Worm (Caenorhabditis elegans): ENCODE measurements around the gene wdr-5.3.

wdr-5.3 gene

DNA sequence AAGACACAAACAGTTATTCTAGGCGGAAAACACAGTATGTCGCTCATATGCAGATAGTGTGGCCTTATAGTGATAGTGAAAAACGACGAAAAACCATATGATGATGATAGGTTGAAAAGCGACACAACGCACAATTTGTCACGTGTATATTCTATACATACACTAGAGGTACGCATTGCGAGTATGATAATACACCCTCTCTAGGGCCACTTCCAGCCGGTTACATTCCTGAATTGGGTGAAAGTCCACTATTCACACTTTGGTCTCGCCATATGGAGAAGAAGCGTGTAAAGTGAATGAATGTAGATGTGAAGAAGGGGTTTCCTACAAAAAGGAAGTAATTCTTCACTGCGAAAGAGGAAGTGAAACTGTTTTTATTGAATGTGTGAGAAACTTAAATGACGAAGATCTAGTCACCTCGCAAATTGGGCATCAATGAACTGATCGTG is 7.4 kb upstream of the wdr-5.3 start:
- no peak for TF ChIP-seq unc-130 (tag; optimal IDR thresholded peaks at IDR 0.05)
- TF ChIP-seq lsy-2 (tag; optimal IDR thresholded peaks at IDR 0.05), result peak in 1 of 2 experiments; percentile 36
- TF ChIP-seq lin-14 (GFP tag; optimal IDR thresholded peaks at IDR 0.05), result peak; percentile 69
- peak; percentile 85 for TF ChIP-seq nhr-85 (tag)
- no peak for TF ChIP-seq efl-1 (optimal IDR thresholded peaks at IDR 0.05)
- TF ChIP-seq efl-1 (GFP tag; optimal IDR thresholded peaks at IDR 0.05 in 1 of 2), result peak in 1 of 2 experiments; percentile 94
- no peak for TF ChIP-seq dsc-1 (tag; optimal IDR thresholded peaks at IDR 0.05)
- no peak for TF ChIP-seq pax-3 (tag; optimal IDR thresholded peaks at IDR 0.05)
- TF ChIP-seq nhr-71 (tag; optimal IDR thresholded peaks at IDR 0.05), result peak; percentile 65
- TF ChIP-seq snu-23 (GFP tag; optimal IDR thresholded peaks at IDR 0.05), result peak; percentile 47
- peak; percentile 47 for TF ChIP-seq tbx-2 (tag; optimal IDR thresholded peaks at IDR 0.05)
- TF ChIP-seq mdl-1 (tag; optimal IDR thresholded peaks at IDR 0.05), result peak in 1 of 2 experiments; percentile 72
- peak; percentile 68 for TF ChIP-seq blmp-1 (tag; optimal IDR thresholded peaks at IDR 0.05)
- TF ChIP-seq nhr-47 (tag; optimal IDR thresholded peaks at IDR 0.05), result peak; percentile 47
- peak; percentile 21 for TF ChIP-seq hpl-2 (GFP tag; optimal IDR thresholded peaks at IDR 0.05)
- no peak for TF ChIP-seq nhr-11 (tag; optimal IDR thresholded peaks at IDR 0.05)
- peak in 2 of 6 experiments; percentile 16 to 57 for TF ChIP-seq elt-3 (tag; optimal IDR thresholded peaks at IDR 0.05)
- TF ChIP-seq C16A3.4 (tag; optimal IDR thresholded peaks at IDR 0.05), result peak; percentile 12
- TF ChIP-seq nhr-12 (tag; optimal IDR thresholded peaks at IDR 0.05), result no peak
- peak; percentile 50 for TF ChIP-seq nhr-90 (tag; optimal IDR thresholded peaks at IDR 0.05; ENCODE audit: poor library complexity)
- peak; percentile 34 for TF ChIP-seq nhr-19 (GFP tag; conservative IDR thresholded peaks at IDR 0.05)
- no peak for TF ChIP-seq ztf-4 (tag; optimal IDR thresholded peaks at IDR 0.05)
- peak; percentile 92 for TF ChIP-seq elt-2 (tag; optimal IDR thresholded peaks at IDR 0.05)
- peak; percentile 84 for TF ChIP-seq nhr-20 (tag; optimal IDR thresholded peaks at IDR 0.05)
- TF ChIP-seq jun-1 (tag; optimal IDR thresholded peaks at IDR 0.05), result peak; percentile 43
- peak in 1 of 2 experiments; percentile 64 for TF ChIP-seq lin-35 (GFP tag; optimal IDR thresholded peaks at IDR 0.05)
- TF ChIP-seq skn-1 (tag; optimal IDR thresholded peaks at IDR 0.05), result peak; percentile 12

DNA sequence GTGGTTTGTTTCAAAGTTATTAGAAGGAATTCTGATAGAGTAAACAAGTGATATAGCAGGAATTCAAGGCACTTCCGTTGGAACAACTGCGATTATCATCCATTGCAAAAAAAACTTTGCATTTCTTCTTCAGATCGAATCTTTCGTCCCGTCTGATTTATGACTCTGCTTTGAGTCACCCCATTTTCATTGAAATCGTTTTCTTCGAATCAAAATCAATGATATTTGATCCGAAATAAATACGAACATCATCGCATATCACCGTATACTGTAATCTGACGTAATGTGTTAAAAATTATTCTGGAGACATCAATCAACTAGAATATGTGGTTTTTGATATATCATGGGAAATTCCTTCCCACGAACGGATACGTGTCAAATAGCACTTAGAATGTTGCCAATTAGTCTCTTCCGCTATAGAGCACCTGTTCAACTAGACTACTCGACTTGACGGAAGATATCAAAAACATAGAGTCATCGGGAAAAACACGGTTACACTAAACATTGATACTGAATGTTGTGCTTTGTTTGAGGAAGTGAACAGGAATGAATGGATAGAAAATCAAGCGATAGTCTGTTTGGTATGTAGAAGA is 6.0 kb upstream of the wdr-5.3 start:
- TF ChIP-seq lsy-2 (tag; optimal IDR thresholded peaks at IDR 0.05) (no peak), ceh-90 (tag; optimal IDR thresholded peaks at IDR 0.05) (no peak), fos-1 (tag; optimal IDR thresholded peaks at IDR 0.05) (no peak), blmp-1 (tag; optimal IDR thresholded peaks at IDR 0.05) (peak; percentile 20), mef-2 (tag; optimal IDR thresholded peaks at IDR 0.05) (no peak), nhr-19 (GFP tag; conservative IDR thresholded peaks at IDR 0.05) (no peak), xbp-1 (tag; optimal IDR thresholded peaks at IDR 0.05) (no peak), pqm-1 (tag; optimal IDR thresholded peaks at IDR 0.05) (no peak), ztf-4 (tag; optimal IDR thresholded peaks at IDR 0.05) (no peak), lin-35 (GFP tag; optimal IDR thresholded peaks at IDR 0.05) (no peak), C34B4.2 (tag; optimal IDR thresholded peaks at IDR 0.05) (no peak), nhr-85 (tag) (peak; percentile 57)

DNA sequence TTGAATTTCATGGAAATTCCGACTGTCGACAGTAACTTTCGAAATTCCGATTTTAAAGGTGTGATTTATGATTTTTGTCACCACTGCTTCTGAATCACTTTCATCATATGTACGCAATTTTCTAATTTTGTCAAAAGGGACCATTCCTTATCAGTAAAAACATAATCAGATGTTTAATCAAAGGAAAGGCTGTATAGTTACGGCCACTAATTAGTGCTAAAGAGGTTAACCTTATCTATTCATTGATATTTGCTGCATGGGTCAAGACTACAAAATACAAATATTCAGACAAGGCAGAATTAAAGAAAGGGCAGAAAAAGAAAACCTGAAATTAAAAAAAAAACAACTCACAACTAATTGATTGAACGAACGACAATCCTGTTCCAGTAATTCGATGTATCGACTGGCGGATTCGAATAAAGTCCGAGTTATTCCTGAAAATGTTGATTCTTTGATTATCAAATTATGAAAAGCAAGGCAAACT is 4.9 kb upstream of the wdr-5.3 start, which contains the start of gene T28B11.1:
TSS of gene T28B11.1 (minus strand) at position 434 of the 484 bp plus-strand sequence.
- peak; percentile 78 for TF ChIP-seq elt-2 (tag; optimal IDR thresholded peaks at IDR 0.05)
- TF ChIP-seq unc-62 (GFP tag; optimal IDR thresholded peaks at IDR 0.05), result no peak
- no peak for TF ChIP-seq ztf-4 (tag; optimal IDR thresholded peaks at IDR 0.05)
- TF ChIP-seq lin-35 (GFP tag; optimal IDR thresholded peaks at IDR 0.05), result peak in 1 of 2 experiments; percentile 3
- TF ChIP-seq ceh-90 (tag; optimal IDR thresholded peaks at IDR 0.05), result no peak
- TF ChIP-seq mef-2 (tag; optimal IDR thresholded peaks at IDR 0.05), result no peak
- TF ChIP-seq mep-1 (tag; optimal IDR thresholded peaks at IDR 0.05), result no peak
- no peak for TF ChIP-seq egl-13 (tag; optimal IDR thresholded peaks at IDR 0.05)
- TF ChIP-seq nhr-85 (tag), result no peak

DNA sequence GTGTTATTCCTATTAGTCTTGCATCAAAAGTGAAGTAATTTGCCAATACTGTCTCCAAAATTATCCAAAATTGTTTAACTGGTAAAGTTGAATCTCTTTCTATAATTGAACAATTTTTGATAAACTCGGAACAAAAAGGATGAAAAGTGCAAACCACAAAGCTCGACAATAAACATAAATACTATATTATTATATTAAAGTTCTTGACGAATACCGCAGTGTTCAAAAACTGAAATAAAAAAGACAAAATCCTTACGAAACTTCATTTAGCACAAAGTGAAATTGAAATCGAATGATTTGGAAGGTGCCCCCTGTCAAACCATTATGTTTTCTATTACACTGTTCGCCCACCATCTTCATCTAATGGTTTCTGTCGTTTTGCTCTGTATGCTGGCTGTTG is 4.4 kb downstream of the wdr-5.3 start, which contains the start of gene ZC302.3:
TSS of gene ZC302.3 (minus strand) at position 101 of the 400 bp plus-strand sequence.
- TF ChIP-seq unc-62 (GFP tag; optimal IDR thresholded peaks at IDR 0.05) (no peak), elt-3 (tag; optimal IDR thresholded peaks at IDR 0.05) (no peak), efl-1 (optimal IDR thresholded peaks at IDR 0.05) (no peak), efl-1 (GFP tag; optimal IDR thresholded peaks at IDR 0.05 in 1 of 2) (peak in 1 of 2 experiments; percentile 69)

Measured in whole organism, L1 larva.